Worm (Caenorhabditis elegans): ENCODE measurements around the gene B0336.13.

B0336.13 gene

ce11 chrIII:5730041-5730440, 36.2 kb downstream of the B0336.13 start:
- TF ChIP-seq peb-1 (tag; optimal IDR thresholded peaks at IDR 0.05) (no peak), blmp-1 (tag; optimal IDR thresholded peaks at IDR 0.05; ENCODE audit: insufficient read depth) (no peak), elt-1 (tag; optimal IDR thresholded peaks at IDR 0.05) (no peak)

DNA sequence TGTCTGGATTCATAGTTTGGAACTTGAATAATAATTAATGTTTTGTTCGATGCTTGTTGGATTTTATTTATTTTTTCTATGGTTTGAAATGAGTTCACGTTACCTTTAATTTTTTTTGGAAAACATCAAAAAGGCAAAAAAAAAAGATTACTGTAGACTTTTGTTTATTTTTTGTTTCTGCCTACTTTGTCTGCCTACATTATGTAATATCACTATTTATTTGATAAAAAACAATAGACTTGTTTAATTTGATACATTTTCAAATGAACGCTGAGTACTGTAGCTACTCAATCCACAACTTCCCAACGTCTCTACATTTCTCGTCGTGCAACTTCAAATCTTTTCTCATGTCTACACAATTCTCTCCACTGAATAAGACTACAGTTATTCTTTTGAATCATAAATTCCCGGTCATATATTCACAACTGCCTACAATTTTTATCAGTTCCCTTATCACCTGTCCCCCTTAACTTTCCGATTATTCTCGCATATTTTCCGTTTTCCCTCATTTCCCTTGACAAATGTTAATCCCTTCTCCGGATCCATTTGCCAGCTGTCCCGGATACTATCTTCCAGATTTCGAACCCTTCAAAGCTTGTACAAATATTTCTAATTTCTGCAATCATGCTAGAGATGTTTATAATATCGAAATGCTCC, 37.3 kb downstream of the B0336.13 start, which contains the start of the genes B0244.9 and B0244.7:
B0244.9 (minus strand) TSS at position 51 of the 657 bp plus-strand sequence.
B0244.7 (plus strand) TSS at position 522 of the 657 bp plus-strand sequence.
- TF ChIP-seq fos-1 (tag; optimal IDR thresholded peaks at IDR 0.05) (peak; percentile 83), nhr-10 (tag; optimal IDR thresholded peaks at IDR 0.05) (no peak)

DNA sequence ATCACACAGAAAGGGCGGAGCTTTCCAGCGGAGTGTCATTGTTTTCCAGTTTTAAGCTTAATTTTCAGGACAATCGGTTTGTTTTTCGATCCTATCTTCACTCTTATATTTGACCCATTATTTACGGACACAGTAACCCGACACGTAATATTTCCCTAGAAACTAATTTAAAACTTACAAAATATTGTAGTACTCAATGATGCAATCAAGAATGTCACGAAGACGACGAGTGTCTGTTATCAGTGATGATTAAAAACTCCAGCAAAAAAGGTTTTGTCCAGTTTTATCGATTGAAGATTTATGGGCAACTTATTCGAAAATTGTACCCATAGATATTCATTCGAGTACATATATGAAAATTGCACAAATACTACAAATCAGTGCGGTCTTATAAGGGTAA, 39.1 kb downstream of the B0336.13 start, which contains the start of gene B0244.17:
B0244.17 (plus strand) TSS at position 301 of the 400 bp plus-strand sequence.
- no peak for TF ChIP-seq nhr-10 (tag; optimal IDR thresholded peaks at IDR 0.05)
- peak; percentile 73 for TF ChIP-seq fos-1 (tag; optimal IDR thresholded peaks at IDR 0.05)
- TF ChIP-seq lin-11 (tag; optimal IDR thresholded peaks at IDR 0.05), result no peak
- TF ChIP-seq zag-1 (tag; optimal IDR thresholded peaks at IDR 0.05), result no peak
- TF ChIP-seq alr-1 (tag; optimal IDR thresholded peaks at IDR 0.05), result no peak

- TF ChIP-seq mbf-1 (tag; optimal IDR thresholded peaks at IDR 0.05) (no peak), nhr-23 (tag; optimal IDR thresholded peaks at IDR 0.05) (no peak), ama-1 (optimal IDR thresholded peaks at IDR 0.05) (no peak), unc-39 (tag; optimal IDR thresholded peaks at IDR 0.05) (no peak), nhr-21 (tag; optimal IDR thresholded peaks at IDR 0.05) (no peak), nhr-11 (tag; optimal IDR thresholded peaks at IDR 0.05) (no peak), lin-11 (tag; optimal IDR thresholded peaks at IDR 0.05) (no peak)
Observed at ce11 chrIII:5734328-5734727, 40.5 kb downstream of the B0336.13 start.

DNA sequence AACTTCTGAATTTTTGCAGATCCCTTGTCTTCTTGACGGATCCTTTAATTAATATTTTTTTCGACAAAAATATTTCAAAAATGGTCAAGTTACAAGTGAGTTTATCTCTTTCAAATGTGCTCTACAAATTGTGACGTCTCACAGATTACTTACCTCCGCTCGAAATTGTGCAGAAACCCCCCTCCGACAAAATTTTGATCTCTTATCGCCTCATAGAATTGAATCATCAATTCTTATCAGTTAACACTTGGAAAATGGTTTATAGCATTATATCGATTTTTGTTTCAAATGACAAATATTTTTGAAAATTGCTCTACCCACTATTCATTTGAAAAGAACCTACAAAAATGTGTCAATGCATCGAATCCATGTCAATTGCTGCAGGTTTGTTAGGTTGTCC, 41.1 kb downstream of the B0336.13 start, which contains the start of gene B0244.10:
B0244.10 (plus strand) TSS at position 254 of the 400 bp plus-strand sequence.
- TF ChIP-seq lin-11 (tag; optimal IDR thresholded peaks at IDR 0.05), result no peak
- TF ChIP-seq crh-2 (tag; optimal IDR thresholded peaks at IDR 0.05), result peak; percentile 34
- TF ChIP-seq gmeb-1 (tag; optimal IDR thresholded peaks at IDR 0.05), result peak; percentile 2
- TF ChIP-seq fos-1 (tag; optimal IDR thresholded peaks at IDR 0.05), result peak; percentile 98

- no peak for TF ChIP-seq nhr-25 (tag; optimal IDR thresholded peaks at IDR 0.05)
- TF ChIP-seq peb-1 (tag; optimal IDR thresholded peaks at IDR 0.05), result no peak
- TF ChIP-seq lin-39 (tag; optimal IDR thresholded peaks at IDR 0.05), result no peak
- no peak for TF ChIP-seq nhr-11 (tag; optimal IDR thresholded peaks at IDR 0.05)
- TF ChIP-seq nhr-23 (tag; optimal IDR thresholded peaks at IDR 0.05), result no peak
- TF ChIP-seq ama-1 (optimal IDR thresholded peaks at IDR 0.05), result no peak
- TF ChIP-seq mab-5 (tag; optimal IDR thresholded peaks at IDR 0.05), result no peak
- no peak for TF ChIP-seq ceh-16 (tag; optimal IDR thresholded peaks at IDR 0.05)
- no peak for TF ChIP-seq sem-4 (tag; optimal IDR thresholded peaks at IDR 0.05)
Observed at ce11 chrIII:5737708-5738107, 43.9 kb downstream of the B0336.13 start, which contains the start of gene B0244.6. Gene B0244.6, plus strand, starts transcription at chrIII:5738008.

DNA sequence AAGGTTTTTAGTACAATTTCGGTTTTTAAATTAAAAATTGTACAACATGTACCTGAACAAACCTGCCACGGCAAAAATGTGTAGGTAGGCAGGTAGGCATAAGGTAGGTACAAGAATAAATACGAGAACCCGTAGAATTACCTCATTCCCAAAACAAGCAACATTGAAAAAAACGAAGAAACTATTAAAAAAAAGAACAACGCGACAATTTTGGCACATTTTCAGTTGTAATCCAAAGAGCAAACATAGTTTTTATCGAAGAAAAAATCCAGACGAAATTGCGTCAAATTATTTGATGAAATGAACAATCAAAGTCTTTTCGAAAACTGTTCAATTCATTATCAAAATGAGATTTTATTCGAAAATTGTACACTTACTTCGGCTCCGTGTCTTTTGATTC, 46.8 kb downstream of the B0336.13 start, which contains the start of gene B0244.16:
B0244.16 (plus strand) TSS at position 301 of the 400 bp plus-strand sequence.
- no peak for TF ChIP-seq nhr-12 (tag; optimal IDR thresholded peaks at IDR 0.05)
- no peak for TF ChIP-seq gmeb-1 (tag; optimal IDR thresholded peaks at IDR 0.05)
- no peak for TF ChIP-seq nhr-11 (tag; optimal IDR thresholded peaks at IDR 0.05)
- TF ChIP-seq nhr-21 (tag; optimal IDR thresholded peaks at IDR 0.05), result no peak
- no peak for TF ChIP-seq elt-1 (tag; optimal IDR thresholded peaks at IDR 0.05)
- TF ChIP-seq nhr-77 (tag; optimal IDR thresholded peaks at IDR 0.05), result no peak

DNA sequence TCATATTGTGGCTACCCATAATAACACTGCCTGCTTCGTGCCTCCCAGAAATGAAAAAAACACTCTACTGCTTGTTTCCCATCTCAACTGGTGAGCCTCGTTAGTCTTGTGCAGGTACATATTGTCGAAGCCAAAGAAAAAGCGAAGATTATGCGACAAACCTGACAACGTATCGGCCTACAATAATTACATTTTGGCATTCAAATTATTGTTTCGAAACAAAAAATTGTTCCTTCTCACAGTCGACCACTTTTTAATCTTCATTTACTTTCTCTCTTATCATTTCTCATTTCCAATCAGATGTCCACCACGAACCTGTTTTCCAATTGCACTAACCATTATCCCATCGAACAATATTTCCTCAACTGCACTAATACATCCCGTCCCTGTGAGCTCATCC, 49.2 kb downstream of the B0336.13 start, which contains the start of gene B0244.15:
B0244.15 (plus strand) TSS at position 301 of the 400 bp plus-strand sequence.
- no peak for TF ChIP-seq ztf-1 (GFP tag; conservative IDR thresholded peaks at IDR 0.05)
- TF ChIP-seq sma-9 (GFP tag; optimal IDR thresholded peaks at IDR 0.05), result no peak
- no peak for TF ChIP-seq sma-9 (tag; optimal IDR thresholded peaks at IDR 0.05)
- no peak for TF ChIP-seq ztf-11 (tag; optimal IDR thresholded peaks at IDR 0.05)
- no peak for TF ChIP-seq lin-11 (tag; optimal IDR thresholded peaks at IDR 0.05)
- TF ChIP-seq ztf-4 (tag; optimal IDR thresholded peaks at IDR 0.05), result no peak
- TF ChIP-seq dmd-4 (tag; optimal IDR thresholded peaks at IDR 0.05), result no peak
- TF ChIP-seq nhr-12 (tag; optimal IDR thresholded peaks at IDR 0.05), result no peak
- TF ChIP-seq nhr-23 (tag; optimal IDR thresholded peaks at IDR 0.05), result no peak
- no peak for TF ChIP-seq R02D3.7 (tag; optimal IDR thresholded peaks at IDR 0.05)
- no peak for TF ChIP-seq crh-2 (tag; optimal IDR thresholded peaks at IDR 0.05)
- no peak for TF ChIP-seq Y55F3AM.14 (GFP tag; optimal IDR thresholded peaks at IDR 0.05)
- TF ChIP-seq unc-39 (tag; optimal IDR thresholded peaks at IDR 0.05), result no peak

All from whole organism, L2 larva.